Worm (Caenorhabditis elegans) whole organism, L3 larva: ENCODE measurements around the gene srx-42.

Experiments
- R02D3.7 ChIP-seq: fragments of 150-350 bp; optimal IDR thresholded peaks from 2 replicates; lab custom pipeline; 2014; ENCODE audit warnings: missing biosample characterization, missing genetic modification characterization
- ZK546.5 ChIP-seq: sonication (generic microtip); optimal IDR thresholded peaks from 2 replicates; lab custom pipeline; 2017; ENCODE audit warnings: missing biosample characterization, missing genetic modification characterization
- aly-2 ChIP-seq: fragments of 150-350 bp; optimal IDR thresholded peaks from 2 replicates; lab custom pipeline; 2014; ENCODE audit warnings: missing biosample characterization, missing genetic modification characterization
- ama-1 ChIP-seq: fragments of 150-350 bp; optimal IDR thresholded peaks from 2 replicates; lab custom pipeline; 2018
- ceh-16 ChIP-seq: sonication (generic microtip); optimal IDR thresholded peaks from 2 replicates; lab custom pipeline; 2017; ENCODE audit warnings: missing biosample characterization, missing genetic modification characterization
- ceh-28 ChIP-seq: fragments of 150-350 bp; optimal IDR thresholded peaks from 2 replicates; lab custom pipeline; 2014; ENCODE audit warnings: missing biosample characterization, missing genetic modification reagents, missing genetic modification characterization
- ceh-9 ChIP-seq: sonication (generic microtip); optimal IDR thresholded peaks from 2 replicates; lab custom pipeline; 2018; ENCODE audit warnings: missing biosample characterization, missing genetic modification characterization
- egl-27 ChIP-seq: sonication (generic microtip); optimal IDR thresholded peaks from 4 replicates; lab custom pipeline; 2017; ENCODE audit warnings: missing biosample characterization, missing genetic modification reagents, missing genetic modification characterization
- egl-5 ChIP-seq: fragments of 150-350 bp; optimal IDR thresholded peaks from 2 replicates; lab custom pipeline; 2017; ENCODE audit warnings: missing biosample characterization, missing genetic modification reagents, missing genetic modification characterization, inconsistent platforms
- elt-1 ChIP-seq: fragments of 150-350 bp; optimal IDR thresholded peaks from 2 replicates; lab custom pipeline; 2014; ENCODE audit warnings: missing biosample characterization, missing genetic modification characterization
- elt-2 ChIP-seq: sonication (generic microtip); optimal IDR thresholded peaks from 2 replicates; lab custom pipeline; 2016; ENCODE audit warnings: missing genetic modification reagents, mild to moderate bottlenecking, missing genetic modification characterization, missing compliant biosample characterization
- elt-3 ChIP-seq, 3 experiments: fragments of 150-350 bp in 1 of 3; sonication (generic microtip) in 2 of 3; optimal IDR thresholded peaks; 2 replicates in 2 of 3; 4 replicates in 1 of 3; lab custom pipeline; 2014 to 2017; ENCODE audit warnings: missing biosample characterization in 3 of 3, missing genetic modification characterization in 3 of 3
- eor-1 ChIP-seq, 2 experiments: fragments of 150-350 bp; optimal IDR thresholded peaks; 2 replicates each; lab custom pipeline; 2014 to 2018; ENCODE audit warnings: missing biosample characterization in 2 of 2, missing genetic modification characterization in 2 of 2
- fkh-10 ChIP-seq: sonication (generic microtip); optimal IDR thresholded peaks from 2 replicates; lab custom pipeline; 2017; ENCODE audit warnings: missing biosample characterization, missing genetic modification reagents, missing genetic modification characterization
- fkh-2 ChIP-seq: fragments of 150-350 bp; optimal IDR thresholded peaks from 2 replicates; lab custom pipeline; 2014; ENCODE audit warnings: missing biosample characterization, missing genetic modification reagents, missing genetic modification characterization
- hmg-11 ChIP-seq: sonication (generic microtip); optimal IDR thresholded peaks from 2 replicates; lab custom pipeline; 2016; ENCODE audit warnings: missing genetic modification characterization, missing compliant biosample characterization
- jun-1 ChIP-seq: fragments of 150-350 bp; optimal IDR thresholded peaks from 2 replicates; lab custom pipeline; 2014; ENCODE audit warnings: missing biosample characterization, missing genetic modification reagents, missing genetic modification characterization
- lsy-12 ChIP-seq: sonication (generic microtip); optimal IDR thresholded peaks from 2 replicates; lab custom pipeline; 2016; ENCODE audit warnings: mild to moderate bottlenecking, missing genetic modification characterization, missing compliant biosample characterization
- mdl-1 ChIP-seq: fragments of 150-350 bp; optimal IDR thresholded peaks from 2 replicates; lab custom pipeline; 2014; ENCODE audit warnings: missing biosample characterization, missing genetic modification characterization
- mml-1 ChIP-seq: fragments of 150-350 bp; sonication (generic microtip); optimal IDR thresholded peaks from 3 replicates; lab custom pipeline; 2014; ENCODE audit warnings: missing biosample characterization, missing genetic modification characterization
- nfya-1 ChIP-seq: sonication (generic microtip); optimal IDR thresholded peaks from 2 replicates; lab custom pipeline; 2017; ENCODE audit warnings: missing genetic modification characterization, mild to moderate bottlenecking, missing compliant biosample characterization, antibody characterized with exemption, moderate library complexity; ENCODE audit not compliant: insufficient read depth
- nhr-12 ChIP-seq: fragments of 150-350 bp; optimal IDR thresholded peaks from 2 replicates; lab custom pipeline; 2014; ENCODE audit warnings: missing biosample characterization, missing genetic modification characterization
- nhr-23 ChIP-seq: fragments of 150-350 bp; optimal IDR thresholded peaks from 2 replicates; lab custom pipeline; 2014; ENCODE audit warnings: missing biosample characterization, missing genetic modification reagents, missing genetic modification characterization
- nhr-237 ChIP-seq: fragments of 150-350 bp; optimal IDR thresholded peaks from 2 replicates; lab custom pipeline; 2014; ENCODE audit warnings: missing biosample characterization, missing genetic modification characterization
- nhr-25 ChIP-seq: sonication (generic microtip); optimal IDR thresholded peaks from 2 replicates; lab custom pipeline; 2017; ENCODE audit warnings: missing biosample characterization, missing genetic modification characterization
- nhr-28 ChIP-seq: fragments of 150-350 bp; optimal IDR thresholded peaks from 2 replicates; lab custom pipeline; 2014; ENCODE audit warnings: missing biosample characterization, missing genetic modification characterization
- nhr-43 ChIP-seq: sonication (generic microtip); optimal IDR thresholded peaks from 2 replicates; lab custom pipeline; 2016; ENCODE audit warnings: mild to moderate bottlenecking, missing genetic modification characterization, missing compliant biosample characterization; ENCODE audit not compliant: poor library complexity, severe bottlenecking
- nhr-67 ChIP-seq: fragments of 150-350 bp; optimal IDR thresholded peaks from 2 replicates; lab custom pipeline; 2014; ENCODE audit warnings: missing biosample characterization, missing genetic modification characterization
- nhr-76 ChIP-seq: fragments of 150-350 bp; sonication (generic microtip); optimal IDR thresholded peaks from 5 replicates; lab custom pipeline; 2014; ENCODE audit warnings: missing biosample characterization, missing genetic modification characterization
- nhr-77 ChIP-seq: fragments of 150-350 bp; optimal IDR thresholded peaks from 2 replicates; lab custom pipeline; 2014; ENCODE audit warnings: missing biosample characterization, missing genetic modification characterization
- pha-4 ChIP-seq: fragments of 150-350 bp; optimal IDR thresholded peaks from 2 replicates; lab custom pipeline; 2014; ENCODE audit warnings: missing biosample characterization, missing genetic modification reagents, missing genetic modification characterization
- pqm-1 ChIP-seq: fragments of 150-350 bp; optimal IDR thresholded peaks from 2 replicates; lab custom pipeline; 2017; ENCODE audit warnings: missing biosample characterization, missing genetic modification characterization, inconsistent platforms
- sea-2 ChIP-seq: fragments of 150-350 bp; sonication (generic microtip); optimal IDR thresholded peaks from 4 replicates; lab custom pipeline; 2014; ENCODE audit warnings: missing biosample characterization, missing genetic modification reagents, missing genetic modification characterization
- skn-1 ChIP-seq: fragments of 150-350 bp; optimal IDR thresholded peaks from 2 replicates; lab custom pipeline; 2014; ENCODE audit warnings: missing biosample characterization, missing genetic modification characterization
- snpc-4 ChIP-seq: fragments of 150-350 bp; optimal IDR thresholded peaks from 2 replicates; lab custom pipeline; 2014; ENCODE audit warnings: missing biosample characterization, missing genetic modification characterization
- unc-39 ChIP-seq: sonication (generic microtip); optimal IDR thresholded peaks from 4 replicates; lab custom pipeline; 2017; ENCODE audit warnings: missing biosample characterization, missing genetic modification characterization
- ztf-11 ChIP-seq: fragments of 150-350 bp; optimal IDR thresholded peaks from 2 replicates; lab custom pipeline; 2014; ENCODE audit warnings: missing biosample characterization, missing genetic modification characterization
- ztf-4 ChIP-seq: fragments of 150-350 bp; optimal IDR thresholded peaks from 2 replicates; lab custom pipeline; 2014; ENCODE audit warnings: missing biosample characterization, missing genetic modification characterization

The srx-42 gene

ce11 chrV:13899213-13899612 lies 21.6 kb upstream of the srx-42 start, which contains the start of gene oac-3:
oac-3 (plus strand) TSS chrV:13899513.
- no peak for TF ChIP-seq pha-4 (tag; lab: Kevin White, UChicago)
- no peak for TF ChIP-seq ztf-11
- no peak for TF ChIP-seq ceh-16 (tag; lab: Kevin White, UChicago)
- no peak for TF ChIP-seq eor-1 (tag; optimal IDR thresholded peaks at IDR 0.05; lab: Kevin White, UChicago)
- no peak for TF ChIP-seq skn-1 (tag; lab: Kevin White, UChicago)
- TF ChIP-seq nhr-76 (tag; lab: Kevin White, UChicago), result no peak
- no peak for TF ChIP-seq nhr-12 (tag; lab: Kevin White, UChicago)
- no peak for TF ChIP-seq nfya-1 (tag; lab: Kevin White, UChicago)
- no peak for TF ChIP-seq mdl-1
- no peak for TF ChIP-seq nhr-67
- no peak for TF ChIP-seq nhr-28
- no peak for TF ChIP-seq ceh-9 (tag; lab: Kevin White, UChicago)
- no peak for TF ChIP-seq elt-1 (tag; lab: Kevin White, UChicago)
- TF ChIP-seq nhr-43, result no peak
- TF ChIP-seq nhr-25, result no peak
- TF ChIP-seq sea-2 (GFP tag; lab: Kevin White, UChicago), result no peak
- no peak for TF ChIP-seq nhr-237
- TF ChIP-seq nhr-23 (tag; lab: Kevin White, UChicago), result no peak
- no peak for TF ChIP-seq unc-39 (tag; lab: Kevin White, UChicago)

- TF ChIP-seq nhr-28 (no peak), elt-3 (tag; optimal IDR thresholded peaks at IDR 0.05; lab: Kevin White, UChicago) (no peak), nhr-76 (tag; lab: Kevin White, UChicago) (no peak), pha-4 (tag; lab: Kevin White, UChicago) (no peak)
Observed at ce11 chrV:13902495-13902894, 18.3 kb upstream of the srx-42 start, which contains the start of gene C06B3.1. C06B3.1 (plus strand) TSS chrV:13902795.

ce11 chrV:13904446-13904845 lies 16.4 kb upstream of the srx-42 start, which contains the start of gene stdh-3:
stdh-3 (plus strand) TSS chrV:13904611.
- TF ChIP-seq ztf-4 (tag; lab: Kevin White, UChicago) (no peak), egl-27 (tag; lab: Kevin White, UChicago) (no peak), aly-2 (no peak), ceh-16 (tag; lab: Kevin White, UChicago) (no peak), ceh-28 (tag; lab: Kevin White, UChicago) (no peak), fkh-2 (tag; lab: Kevin White, UChicago) (no peak), nfya-1 (tag; lab: Kevin White, UChicago) (no peak), snpc-4 (tag; lab: Kevin White, UChicago) (no peak), hmg-11 (tag; lab: Kevin White, UChicago) (no peak), mml-1 (no peak), ceh-9 (tag; lab: Kevin White, UChicago) (no peak), nhr-76 (tag; lab: Kevin White, UChicago) (no peak), elt-3 (tag; optimal IDR thresholded peaks at IDR 0.05; lab: Kevin White, UChicago) (no peak)

ce11 chrV:13906166-13906565 lies 14.7 kb upstream of the srx-42 start, which contains the start of gene stdh-1:
stdh-1 (plus strand) TSS chrV:13906492.
- TF ChIP-seq nfya-1 (tag; lab: Kevin White, UChicago) (peak; percentile 3), egl-5 (tag; lab: Kevin White, UChicago) (peak; percentile 50), pha-4 (tag; lab: Kevin White, UChicago) (peak; percentile 22), R02D3.7 (tag; lab: Kevin White, UChicago) (no peak), fkh-2 (tag; lab: Kevin White, UChicago) (no peak), ZK546.5 (tag; lab: Kevin White, UChicago) (no peak), nhr-237 (no peak), elt-2 (tag; lab: Kevin White, UChicago) (peak; percentile 48), hmg-11 (tag; lab: Kevin White, UChicago) (peak; percentile 5), elt-1 (tag; lab: Kevin White, UChicago) (no peak)
- TF ChIP-seq, all 47 proteins: peak for 5

- TF ChIP-seq egl-5 (tag; lab: Kevin White, UChicago) (no peak), elt-3 (tag; optimal IDR thresholded peaks at IDR 0.05; lab: Kevin White, UChicago) (no peak), mdl-1 (no peak), nhr-25 (peak; percentile 0), jun-1 (tag; lab: Kevin White, UChicago) (peak; percentile 72), nhr-67 (no peak), nhr-23 (tag; lab: Kevin White, UChicago) (no peak), fkh-10 (GFP tag; lab: Kevin White, UChicago) (no peak), lsy-12 (tag; lab: Kevin White, UChicago) (peak; percentile 27), pqm-1 (tag; lab: Kevin White, UChicago) (no peak), nhr-12 (tag; lab: Kevin White, UChicago) (no peak), nhr-77 (tag; lab: Kevin White, UChicago) (no peak), ama-1 (peak; percentile 98), pha-4 (tag; lab: Kevin White, UChicago) (peak; percentile 3), skn-1 (tag; lab: Kevin White, UChicago) (no peak), nhr-237 (no peak), elt-2 (tag; lab: Kevin White, UChicago) (peak; percentile 42), ceh-9 (tag; lab: Kevin White, UChicago) (no peak), nhr-43 (peak; percentile 78)
- TF ChIP-seq, all 47 proteins: peak for 7
Observed at ce11 chrV:13907557-13908104, 13.2 kb upstream of the srx-42 start.
